Fruit fly (Drosophila melanogaster) Kc167 (cell line): ENCODE measurements around the gene CG11672.

Experiments used
- Sin3A ChIP-seq: fragments of >200 bp; optimal IDR thresholded peaks from 2 replicates; lab custom pipeline; 2018; ENCODE audit warnings: missing external identifiers
- h ChIP-seq: fragments of >200 bp; optimal IDR thresholded peaks from 3 replicates; lab custom pipeline; 2018; ENCODE audit warnings: missing external identifiers
- psq ChIP-seq: fragments of >200 bp; optimal IDR thresholded peaks from 2 replicates; lab custom pipeline; 2017; ENCODE audit warnings: missing external identifiers
- ttk ChIP-seq: sonication (Bioruptor generic); optimal IDR thresholded peaks from 2 replicates; lab custom pipeline; 2017; ENCODE audit warnings: missing external identifiers

DNA sequence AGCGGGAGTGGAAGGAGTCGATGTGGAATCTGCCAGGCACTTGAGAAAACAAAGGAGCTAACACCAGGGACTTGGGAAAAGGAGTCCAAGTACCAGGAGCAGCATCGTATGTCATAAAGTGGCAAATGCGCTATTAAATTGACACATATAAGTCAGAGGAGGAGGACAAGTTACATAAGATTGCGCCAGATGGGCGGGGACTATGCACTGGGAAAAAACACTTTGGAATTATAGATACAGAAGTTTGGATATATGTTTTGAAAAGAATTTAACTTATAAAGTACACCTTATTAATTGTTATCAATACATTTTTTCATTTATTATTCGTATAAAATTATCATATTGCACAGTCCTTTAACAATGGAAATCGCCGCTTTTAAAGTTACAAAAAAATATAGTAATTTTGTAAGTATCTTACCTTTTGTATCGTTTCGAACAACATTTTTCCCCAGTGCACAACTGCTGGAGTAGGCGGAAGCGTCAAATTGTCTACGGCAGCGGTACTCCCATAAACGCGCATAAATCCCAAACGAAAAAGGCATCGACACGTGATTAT, 45.7 kb upstream of the CG11672 start:
- TF ChIP-seq h, result no peak
- TF ChIP-seq Sin3A (lab: Kevin White, UChicago), result no peak
- TF ChIP-seq ttk (lab: Kevin White, UChicago), result no peak
- TF ChIP-seq psq (lab: Kevin White, UChicago), result no peak
